Fruit fly (Drosophila melanogaster) whole organism, prepupa: ENCODE results near the gene Polr1E.

Experiments used
- Blimp-1 ChIP-seq: fragments of 200-800 bp; sonication (Bioruptor generic); optimal IDR thresholded peaks from 3 replicates; lab custom pipeline; 2017; ENCODE audit warnings: missing biosample characterization, missing genetic modification characterization, mild to moderate bottlenecking, moderate library complexity, missing genetic modification reagents
- CG10669 ChIP-seq: fragments of 200-800 bp; sonication (Bioruptor generic); optimal IDR thresholded peaks from 3 replicates; lab custom pipeline; 2018; ENCODE audit warnings: missing biosample characterization, mild to moderate bottlenecking, missing genetic modification characterization, moderate library complexity
- CG11762 ChIP-seq: fragments of 200-800 bp; sonication (Bioruptor generic); optimal IDR thresholded peaks from 3 replicates; lab custom pipeline; 2016; ENCODE audit warnings: missing biosample characterization, missing genetic modification characterization; ENCODE audit not compliant: insufficient read depth
- CG15336 ChIP-seq: fragments of 200-800 bp; sonication (Bioruptor generic); IDR thresholded peaks from 2 replicates; pipeline ENCODE4 v1.3.6; 2022; ENCODE audit warnings: missing biosample characterization, missing genetic modification characterization
- CG1621 ChIP-seq: fragments of 200-800 bp; sonication (Bioruptor generic); optimal IDR thresholded peaks from 3 replicates; lab custom pipeline; 2018; ENCODE audit warnings: missing biosample characterization, mild to moderate bottlenecking, missing genetic modification characterization
- CG16779 ChIP-seq: fragments of 200-800 bp; sonication (Bioruptor generic); optimal IDR thresholded peaks from 3 replicates; lab custom pipeline; 2017; ENCODE audit warnings: missing biosample characterization, mild to moderate bottlenecking, missing genetic modification characterization
- CG32006 ChIP-seq: fragments of 200-800 bp; sonication (Bioruptor generic); optimal IDR thresholded peaks from 3 replicates; lab custom pipeline; 2017; ENCODE audit warnings: missing biosample characterization, mild to moderate bottlenecking, missing genetic modification characterization
- CG34406 ChIP-seq: fragments of 200-800 bp; sonication (Bioruptor generic); optimal IDR thresholded peaks from 3 replicates; lab custom pipeline; 2016; ENCODE audit warnings: missing biosample characterization, missing genetic modification characterization
- CG3919 ChIP-seq: fragments of 200-800 bp; sonication (Bioruptor generic); optimal IDR thresholded peaks from 3 replicates; lab custom pipeline; 2016; ENCODE audit warnings: missing biosample characterization, missing genetic modification characterization
- CG6163 ChIP-seq: fragments of 200-800 bp; sonication (Bioruptor generic); IDR thresholded peaks from 3 replicates; pipeline ENCODE4 v1.3.6; 2022; ENCODE audit warnings: missing biosample characterization, missing genetic modification characterization
- CG6276 ChIP-seq: fragments of 200-800 bp; sonication (Bioruptor generic); optimal IDR thresholded peaks from 2 replicates; lab custom pipeline; 2017; ENCODE audit warnings: missing biosample characterization, mild to moderate bottlenecking, missing genetic modification characterization
- CG6808 ChIP-seq: fragments of 200-800 bp; sonication (Bioruptor generic); optimal IDR thresholded peaks from 3 replicates; lab custom pipeline; 2017; ENCODE audit warnings: missing biosample characterization, missing genetic modification characterization, mild to moderate bottlenecking, moderate library complexity, missing genetic modification reagents
- CG6854 ChIP-seq: fragments of 200-800 bp; sonication (Bioruptor generic); optimal IDR thresholded peaks from 2 replicates; lab custom pipeline; 2017; ENCODE audit warnings: missing biosample characterization, mild to moderate bottlenecking, missing genetic modification characterization
- CG7368 ChIP-seq: fragments of 200-800 bp; sonication (Bioruptor generic); optimal IDR thresholded peaks from 3 replicates; lab custom pipeline; 2016; ENCODE audit warnings: missing biosample characterization, missing genetic modification characterization
- CG8119 ChIP-seq: fragments of 200-800 bp; sonication (Bioruptor generic); IDR thresholded peaks from 3 replicates; pipeline ENCODE4 v1.3.6; 2022; ENCODE audit warnings: missing biosample characterization, missing genetic modification characterization
- CG8319 ChIP-seq: fragments of 200-800 bp; sonication (Bioruptor generic); optimal IDR thresholded peaks from 3 replicates; lab custom pipeline; 2016; ENCODE audit warnings: missing biosample characterization, missing genetic modification characterization
- CG8632 ChIP-seq: fragments of 200-800 bp; sonication (Bioruptor generic); optimal IDR thresholded peaks from 3 replicates; lab custom pipeline; 2016; ENCODE audit warnings: missing biosample characterization, missing genetic modification characterization
- CG9139 ChIP-seq: fragments of 200-800 bp; sonication (Bioruptor generic); optimal IDR thresholded peaks from 3 replicates; lab custom pipeline; 2017; ENCODE audit warnings: missing biosample characterization, mild to moderate bottlenecking, missing genetic modification characterization
- Eip75B ChIP-seq: fragments of 200-800 bp; sonication (Bioruptor generic); optimal IDR thresholded peaks from 3 replicates; lab custom pipeline; 2016; ENCODE audit warnings: missing biosample characterization, missing genetic modification characterization
- Eip78C ChIP-seq: fragments of 200-800 bp; sonication (Bioruptor generic); peaks from one replicate; lab custom pipeline; 2016; ENCODE audit warnings: missing biosample characterization, missing genetic modification characterization
- Ets21C ChIP-seq: fragments of 200-800 bp; sonication (Bioruptor generic); optimal IDR thresholded peaks from 3 replicates; lab custom pipeline; 2016; ENCODE audit warnings: missing biosample characterization, missing genetic modification characterization
- Ets96B ChIP-seq: fragments of 200-800 bp; optimal IDR thresholded peaks from 2 replicates; lab custom pipeline; 2019; ENCODE audit warnings: missing biosample characterization, mild to moderate bottlenecking, missing genetic modification characterization, moderate library complexity
- Hr38 ChIP-seq: sonication (Bioruptor generic); optimal IDR thresholded peaks from 2 replicates; lab custom pipeline; 2016; ENCODE audit warnings: missing biosample characterization, missing genetic modification characterization
- Hr39 ChIP-seq: fragments of 200-800 bp; sonication (Bioruptor generic); optimal IDR thresholded peaks from 2 replicates; lab custom pipeline; 2016; ENCODE audit warnings: missing biosample characterization, missing genetic modification characterization
- Hr4 ChIP-seq: fragments of 200-800 bp; sonication (Bioruptor generic); optimal IDR thresholded peaks from 3 replicates; lab custom pipeline; 2016; ENCODE audit warnings: missing biosample characterization, missing genetic modification characterization
- Lpt ChIP-seq: fragments of 200-800 bp; sonication (Bioruptor generic); optimal IDR thresholded peaks from 3 replicates; lab custom pipeline; 2016; ENCODE audit warnings: missing biosample characterization, missing genetic modification characterization
- Met ChIP-seq: fragments of 200-800 bp; sonication (Bioruptor generic); optimal IDR thresholded peaks from 3 replicates; lab custom pipeline; 2016; ENCODE audit warnings: missing biosample characterization, missing genetic modification characterization
- OdsH ChIP-seq: fragments of 200-800 bp; sonication (Bioruptor generic); optimal IDR thresholded peaks from 3 replicates; lab custom pipeline; 2016; ENCODE audit warnings: missing biosample characterization, missing genetic modification characterization
- Smox ChIP-seq: fragments of 200-800 bp; sonication (Bioruptor generic); optimal IDR thresholded peaks from 3 replicates; lab custom pipeline; 2016; ENCODE audit warnings: missing biosample characterization, missing genetic modification characterization
- Sox102F ChIP-seq: fragments of 200-800 bp; sonication (Bioruptor generic); optimal IDR thresholded peaks from 2 replicates; lab custom pipeline; 2016; ENCODE audit warnings: missing biosample characterization, mild to moderate bottlenecking, missing genetic modification characterization
- Sox14 ChIP-seq: fragments of 200-800 bp; sonication (Bioruptor generic); optimal IDR thresholded peaks from 3 replicates; lab custom pipeline; 2016; ENCODE audit warnings: missing biosample characterization, missing genetic modification characterization
- Sox15 ChIP-seq: fragments of 200-800 bp; sonication (Bioruptor generic); optimal IDR thresholded peaks from 3 replicates; lab custom pipeline; 2016; ENCODE audit warnings: missing biosample characterization, missing genetic modification characterization
- achi ChIP-seq: fragments of 200-800 bp; sonication (Bioruptor generic); optimal IDR thresholded peaks from 3 replicates; lab custom pipeline; 2016; ENCODE audit warnings: missing biosample characterization, missing genetic modification characterization
- cyc ChIP-seq: fragments of 200-800 bp; sonication (Bioruptor generic); optimal IDR thresholded peaks from 3 replicates; lab custom pipeline; 2016; ENCODE audit warnings: missing biosample characterization, missing genetic modification characterization
- dsx ChIP-seq: fragments of 200-800 bp; optimal IDR thresholded peaks from 3 replicates; lab custom pipeline; 2019; ENCODE audit warnings: missing biosample characterization, mild to moderate bottlenecking, missing genetic modification characterization, moderate library complexity; ENCODE audit not compliant: poor library complexity, severe bottlenecking
- eg ChIP-seq: fragments of 200-800 bp; sonication (Bioruptor generic); IDR thresholded peaks from 3 replicates; pipeline ENCODE4 v1.3.6; 2022; ENCODE audit warnings: missing biosample characterization, missing genetic modification characterization
- fd85E ChIP-seq: fragments of 200-800 bp; sonication (Bioruptor generic); optimal IDR thresholded peaks from 3 replicates; lab custom pipeline; 2016; ENCODE audit warnings: missing biosample characterization, missing genetic modification characterization
- fkh ChIP-seq: fragments of 200-800 bp; sonication (Bioruptor generic); optimal IDR thresholded peaks from 3 replicates; lab custom pipeline; 2017; ENCODE audit warnings: missing biosample characterization, mild to moderate bottlenecking, missing genetic modification characterization, moderate library complexity
- lz ChIP-seq: fragments of 200-800 bp; sonication (Bioruptor generic); optimal IDR thresholded peaks from 3 replicates; lab custom pipeline; 2016; ENCODE audit warnings: missing biosample characterization, missing genetic modification characterization
- net ChIP-seq: fragments of 200-800 bp; sonication (Bioruptor generic); optimal IDR thresholded peaks from 3 replicates; lab custom pipeline; 2016; ENCODE audit warnings: missing biosample characterization, missing genetic modification characterization
- spab ChIP-seq: fragments of 200-800 bp; sonication (Bioruptor generic); optimal IDR thresholded peaks from 2 replicates; lab custom pipeline; 2017; ENCODE audit warnings: missing biosample characterization, mild to moderate bottlenecking, missing genetic modification characterization, missing genetic modification reagents
- ss ChIP-seq, 2 experiments: fragments of 200-800 bp; sonication (Bioruptor generic); optimal IDR thresholded peaks; 2 replicates in 1 of 2; 3 replicates in 1 of 2; lab custom pipeline; 2017 to 2018; ENCODE audit warnings: mild to moderate bottlenecking in 2 of 2, missing biosample characterization in 2 of 2, missing genetic modification characterization in 2 of 2, moderate library complexity in 1 of 2
- svp ChIP-seq: fragments of 200-800 bp; sonication (Bioruptor generic); peaks from one replicate; lab custom pipeline; 2016; ENCODE audit warnings: missing biosample characterization, missing genetic modification characterization
- topi ChIP-seq: fragments of 200-800 bp; sonication (Bioruptor generic); optimal IDR thresholded peaks from 3 replicates; lab custom pipeline; 2016; ENCODE audit warnings: missing biosample characterization, missing genetic modification characterization

Polr1E gene

DNA sequence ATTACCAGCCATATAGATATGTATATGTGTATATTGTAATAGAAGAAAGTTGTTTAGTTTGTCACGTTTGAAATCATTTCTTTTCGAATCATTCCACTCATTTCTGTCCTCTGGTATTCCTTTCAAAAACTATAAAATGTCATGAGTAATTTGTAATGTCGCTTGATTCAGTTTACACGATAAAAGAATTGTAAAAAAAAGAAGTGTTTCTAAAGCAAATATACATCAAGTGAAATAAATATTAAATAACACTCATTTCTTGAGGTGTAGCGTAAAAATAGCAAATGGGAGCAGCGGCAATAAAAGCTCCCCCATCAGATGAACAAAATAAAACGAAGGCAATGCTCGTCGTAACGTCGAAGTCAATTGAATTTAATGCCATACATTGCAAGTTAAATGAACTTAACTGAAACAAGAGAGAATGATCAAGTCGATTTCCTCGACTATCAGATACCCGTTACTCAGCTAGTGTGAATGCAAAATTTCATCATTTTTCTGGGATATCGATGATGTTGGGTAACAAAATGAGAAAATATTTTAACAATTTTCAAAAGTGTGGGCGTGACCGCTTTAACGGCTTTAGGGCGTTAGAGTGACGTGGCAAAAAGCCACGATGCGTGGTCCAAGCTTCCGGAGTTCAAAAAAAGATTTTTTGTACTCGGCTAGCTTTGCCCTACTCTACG is 6.1 kb downstream of the Polr1E start (continued):
- TF ChIP-seq CG11762 (GFP tag; lab: Kevin White, UChicago) (no peak), CG10669 (GFP tag; lab: Kevin White, UChicago) (peak; percentile 40), fd85E (GFP tag; lab: Kevin White, UChicago) (no peak), net (GFP tag; lab: Kevin White, UChicago) (peak; percentile 43), fkh (GFP tag; lab: Kevin White, UChicago) (no peak), CG6854 (GFP tag; lab: Kevin White, UChicago) (no peak), Eip75B (GFP tag; lab: Kevin White, UChicago) (peak; percentile 55), Smox (peak; percentile 21), CG7368 (GFP tag; lab: Kevin White, UChicago) (no peak), Ets96B (peak; percentile 54), topi (GFP tag; lab: Kevin White, UChicago) (peak; percentile 3), dsx (GFP tag; lab: Kevin White, UChicago) (peak; percentile 11), CG16779 (no peak), eg (GFP tag; lab: Robert Waterston, UW) (0 out of 3 replicates have a peak, but pooled peaks have one; percentile 18), Sox15 (GFP tag; lab: Kevin White, UChicago) (no peak), Blimp-1 (GFP tag; lab: Kevin White, UChicago) (no peak), CG8319 (no peak), CG6163 (GFP tag; lab: Robert Waterston, UW) (no peak), CG6808 (GFP tag; lab: Kevin White, UChicago) (peak; percentile 52), Sox14 (peak; percentile 48), Met (GFP tag; lab: Kevin White, UChicago) (peak; percentile 11), CG15336 (GFP tag; lab: Robert Waterston, UW) (peak; percentile 44), Ets21C (GFP tag; lab: Kevin White, UChicago) (no peak), Hr4 (GFP tag; lab: Kevin White, UChicago) (peak; percentile 64), achi (no peak), CG34406 (peak; percentile 24), cyc (GFP tag; lab: Kevin White, UChicago) (no peak), CG8632 (GFP tag; lab: Kevin White, UChicago) (no peak), CG1621 (tag; lab: Kevin White, UChicago) (no peak), lz (GFP tag; lab: Kevin White, UChicago) (peak; percentile 18), Eip78C (peak; percentile 89), CG6276 (GFP tag; lab: Kevin White, UChicago) (no peak), CG8119 (peak; percentile 45; the same call in 2 of the 3 replicates), Hr38 (GFP tag; lab: Kevin White, UChicago) (no peak), svp (peak; percentile 53), spab (GFP tag; lab: Kevin White, UChicago) (no peak), OdsH (GFP tag; lab: Kevin White, UChicago) (peak; percentile 51), CG32006 (peak; percentile 65), CG3919 (GFP tag; lab: Kevin White, UChicago) (peak; percentile 38)
- TF ChIP-seq, all 60 proteins: peak for 28

- TF ChIP-seq Hr4 (GFP tag; lab: Kevin White, UChicago) (no peak), Eip78C (peak; percentile 63), Lpt (GFP tag; lab: Kevin White, UChicago) (no peak), ss (GFP tag; optimal IDR thresholded peaks at IDR 0.05; lab: Kevin White, UChicago) (peak in 1 of 2 experiments; percentile 49), CG6163 (GFP tag; lab: Robert Waterston, UW) (0 out of 3 replicates have a peak, but pooled peaks have one; percentile 10), CG9139 (GFP tag; lab: Kevin White, UChicago) (peak; percentile 58), Ets96B (no peak), svp (peak; percentile 34), Hr39 (no peak), fkh (GFP tag; lab: Kevin White, UChicago) (no peak), CG6808 (GFP tag; lab: Kevin White, UChicago) (peak; percentile 23), Blimp-1 (GFP tag; lab: Kevin White, UChicago) (peak; percentile 46), Eip75B (GFP tag; lab: Kevin White, UChicago) (no peak), Sox102F (GFP tag; lab: Kevin White, UChicago) (peak; percentile 9)
- TF ChIP-seq, all 60 proteins: peak for 8
Observed at dm6 chr3R:18294488-18294887, 7.0 kb downstream of the Polr1E start.
